Worm (Caenorhabditis elegans) whole organism, L1 larva: ENCODE measurements around the gene lgc-7.

Source experiments
- C04F5.9 ChIP-seq: sonication (generic microtip); optimal IDR thresholded peaks from 2 replicates; lab custom pipeline; 2016; ENCODE audit warnings: missing genetic modification characterization, missing compliant biosample characterization
- C16A3.4 ChIP-seq: fragments of 150-350 bp; optimal IDR thresholded peaks from 2 replicates; lab custom pipeline; 2014; ENCODE audit warnings: missing biosample characterization, missing genetic modification characterization
- C34B4.2 ChIP-seq: sonication (generic microtip); optimal IDR thresholded peaks from 2 replicates; lab custom pipeline; 2017; ENCODE audit warnings: mild to moderate bottlenecking, missing genetic modification characterization, missing compliant biosample characterization
- Y116A8C.19 ChIP-seq: sonication (generic microtip); optimal IDR thresholded peaks from 2 replicates; lab custom pipeline; 2016; ENCODE audit warnings: missing compliant biosample characterization, missing genetic modification characterization, borderline replicate concordance
- ama-1 ChIP-seq: fragments of 150-350 bp; optimal IDR thresholded peaks from 2 replicates; lab custom pipeline; 2014
- ceh-82 ChIP-seq, 3 experiments: fragments of 150-350 bp in 1 of 3; sonication (generic microtip) in 2 of 3; optimal IDR thresholded peaks; 2 replicates each; lab custom pipeline; 2014 to 2017; ENCODE audit warnings: missing biosample characterization in 3 of 3, missing genetic modification characterization in 3 of 3
- ceh-88 ChIP-seq: fragments of 200-800 bp; sonication (Bioruptor generic); IDR thresholded peaks from 2 replicates; pipeline ENCODE4 v1.3.6; 2022; ENCODE audit warnings: missing genetic modification characterization, missing compliant biosample characterization
- ces-1 ChIP-seq: fragments of 150-350 bp; optimal IDR thresholded peaks from 2 replicates; lab custom pipeline; 2014; ENCODE audit warnings: missing biosample characterization, missing genetic modification reagents, missing genetic modification characterization
- dsc-1 ChIP-seq: sonication (generic microtip); optimal IDR thresholded peaks from 2 replicates; lab custom pipeline; 2016; ENCODE audit warnings: mild to moderate bottlenecking, missing genetic modification characterization, missing compliant biosample characterization
- efl-1 ChIP-seq, 4 experiments: fragments of 150-350 bp; optimal IDR thresholded peaks in 3 of 4; peaks in 1 of 4; 1 replicate in 1 of 4; 2 replicates in 3 of 4; lab custom pipeline; 2014; ENCODE audit warnings: missing biosample characterization in 2 of 4, missing genetic modification characterization in 2 of 4, missing genetic modification reagents in 2 of 4
- efl-3 ChIP-seq: fragments of 200-800 bp; sonication (Bioruptor generic); optimal IDR thresholded peaks from 2 replicates; lab custom pipeline; 2018; ENCODE audit warnings: mild to moderate bottlenecking, missing genetic modification characterization, missing compliant biosample characterization
- egl-13 ChIP-seq: sonication (generic microtip); optimal IDR thresholded peaks from 2 replicates; lab custom pipeline; 2016; ENCODE audit warnings: missing genotype, missing genetic modification reagents, missing genetic modification characterization, missing compliant biosample characterization
- ets-5 ChIP-seq: fragments of 200-800 bp; sonication (Bioruptor generic); IDR thresholded peaks from 2 replicates; pipeline ENCODE4 v1.3.6; 2022; ENCODE audit warnings: missing genetic modification characterization, missing compliant biosample characterization
- fkh-10 ChIP-seq: sonication (generic microtip); optimal IDR thresholded peaks from 2 replicates; lab custom pipeline; 2017; ENCODE audit warnings: missing biosample characterization, missing genetic modification reagents, missing genetic modification characterization
- fkh-8 ChIP-seq: sonication (generic microtip); optimal IDR thresholded peaks from 2 replicates; lab custom pipeline; 2016; ENCODE audit warnings: mild to moderate bottlenecking, missing genetic modification characterization, missing compliant biosample characterization
- irx-1 ChIP-seq: sonication (generic microtip); optimal IDR thresholded peaks from 2 replicates; lab custom pipeline; 2016; ENCODE audit warnings: missing genetic modification characterization, missing compliant biosample characterization
- jun-1 ChIP-seq: fragments of 150-350 bp; optimal IDR thresholded peaks from 2 replicates; lab custom pipeline; 2014; ENCODE audit warnings: missing biosample characterization, missing genetic modification reagents, missing genetic modification characterization
- lin-14 ChIP-seq: fragments of 200-800 bp; sonication (Bioruptor generic); optimal IDR thresholded peaks from 2 replicates; lab custom pipeline; 2018; ENCODE audit warnings: mild to moderate bottlenecking, missing genetic modification characterization, moderate library complexity, missing compliant biosample characterization
- lin-15B ChIP-seq: fragments of 150-350 bp; sonication (generic microtip); optimal IDR thresholded peaks from 3 replicates; lab custom pipeline; 2014; ENCODE audit warnings: missing biosample characterization, missing genetic modification characterization
- lin-35 ChIP-seq, 2 experiments: fragments of 150-350 bp; optimal IDR thresholded peaks; 2 replicates each; lab custom pipeline; 2014; ENCODE audit warnings: missing biosample characterization in 2 of 2, missing genetic modification characterization in 2 of 2, missing genetic modification reagents in 2 of 2
- lsy-2 ChIP-seq, 2 experiments: fragments of 150-350 bp; optimal IDR thresholded peaks; 2 replicates each; lab custom pipeline; 2014; ENCODE audit warnings: missing biosample characterization in 2 of 2, missing genetic modification characterization in 2 of 2
- mep-1 ChIP-seq: fragments of 150-350 bp; optimal IDR thresholded peaks from 2 replicates; lab custom pipeline; 2014; ENCODE audit warnings: missing biosample characterization, missing genetic modification characterization
- nhr-20 ChIP-seq: sonication (generic microtip); optimal IDR thresholded peaks from 2 replicates; lab custom pipeline; 2016; ENCODE audit warnings: mild to moderate bottlenecking, missing genetic modification characterization, missing compliant biosample characterization
- nhr-71 ChIP-seq: sonication (generic microtip); optimal IDR thresholded peaks from 2 replicates; lab custom pipeline; 2016; ENCODE audit warnings: mild to moderate bottlenecking, missing genetic modification characterization, moderate library complexity, missing compliant biosample characterization
- nhr-76 ChIP-seq: sonication (generic microtip); optimal IDR thresholded peaks from 2 replicates; lab custom pipeline; 2017; ENCODE audit warnings: missing biosample characterization, missing genetic modification characterization
- rnt-1 ChIP-seq: sonication (generic microtip); optimal IDR thresholded peaks from 2 replicates; lab custom pipeline; 2016; ENCODE audit warnings: mild to moderate bottlenecking, missing genetic modification characterization, moderate library complexity, missing compliant biosample characterization
- skn-1 ChIP-seq: fragments of 150-350 bp; optimal IDR thresholded peaks from 2 replicates; lab custom pipeline; 2014; ENCODE audit warnings: missing biosample characterization, missing genetic modification characterization
- swsn-7 ChIP-seq: sonication (generic microtip); optimal IDR thresholded peaks from 2 replicates; lab custom pipeline; 2016; ENCODE audit warnings: missing genetic modification characterization, missing compliant biosample characterization
- tbx-2 ChIP-seq: sonication (generic microtip); optimal IDR thresholded peaks from 2 replicates; lab custom pipeline; 2016; ENCODE audit warnings: missing genetic modification characterization, missing compliant biosample characterization
- unc-98 ChIP-seq: fragments of 200-800 bp; sonication (Bioruptor generic); IDR thresholded peaks from 2 replicates; pipeline ENCODE4 v1.3.6; 2022; ENCODE audit warnings: missing genetic modification characterization, missing compliant biosample characterization
- vab-15 ChIP-seq: sonication (generic microtip); optimal IDR thresholded peaks from 2 replicates; lab custom pipeline; 2017; ENCODE audit warnings: missing genotype, mild to moderate bottlenecking, missing genetic modification characterization, missing compliant biosample characterization
- xbp-1 ChIP-seq: sonication (generic microtip); optimal IDR thresholded peaks from 2 replicates; lab custom pipeline; 2016; ENCODE audit warnings: missing genetic modification characterization, missing compliant biosample characterization
- ztf-4 ChIP-seq: fragments of 150-350 bp; optimal IDR thresholded peaks from 2 replicates; lab custom pipeline; 2014; ENCODE audit warnings: missing biosample characterization, missing genetic modification characterization

The lgc-7 gene

ce11 chrIV:14763348-14763747, 54.0 kb downstream of the lgc-7 start (continued):
- TF ChIP-seq tbx-2 (tag; lab: Kevin White, UChicago) (peak; percentile 61), lin-14 (peak; percentile 89), C16A3.4 (peak; percentile 51), swsn-7 (peak; percentile 57), dsc-1 (peak; percentile 39)

- TF ChIP-seq lin-14, result no peak
- TF ChIP-seq rnt-1 (tag; lab: Kevin White, UChicago), result peak; percentile 17
- no peak for TF ChIP-seq Y116A8C.19
- TF ChIP-seq fkh-8 (tag; lab: Kevin White, UChicago), result no peak
- TF ChIP-seq nhr-20, result no peak
- TF ChIP-seq fkh-10, result no peak
- no peak for TF ChIP-seq C34B4.2 (tag; lab: Kevin White, UChicago)
- TF ChIP-seq mep-1 (tag; lab: Kevin White, UChicago), result no peak
- no peak for TF ChIP-seq ces-1 (GFP tag; lab: Kevin White, UChicago)
- no peak for TF ChIP-seq unc-98 (GFP tag; lab: Robert Waterston, UW)
- TF ChIP-seq nhr-76 (tag; lab: Kevin White, UChicago), result no peak
- TF ChIP-seq ztf-4 (tag; lab: Kevin White, UChicago), result peak; percentile 38
- no peak for TF ChIP-seq lin-15B
- no peak for TF ChIP-seq egl-13 (tag; lab: Kevin White, UChicago)
- TF ChIP-seq efl-3 (GFP tag; lab: Kevin White, UChicago), result no peak
- no peak for TF ChIP-seq irx-1 (tag; lab: Kevin White, UChicago)
- TF ChIP-seq C04F5.9, result no peak
- no peak for TF ChIP-seq efl-1 (optimal IDR thresholded peaks at IDR 0.05; lab: Kevin White, UChicago)
- peak in 1 of 2 experiments; percentile 18 for TF ChIP-seq efl-1 (GFP tag; optimal IDR thresholded peaks at IDR 0.05 in 1 of 2; lab: Kevin White, UChicago)
- peak; percentile 79 for TF ChIP-seq ama-1 (lab: Kevin White, UChicago)
- TF ChIP-seq lin-35 (GFP tag; optimal IDR thresholded peaks at IDR 0.05; lab: Kevin White, UChicago), result no peak
- TF ChIP-seq nhr-71, result peak; percentile 45
- TF ChIP-seq ceh-82 (tag; optimal IDR thresholded peaks at IDR 0.05; lab: Kevin White, UChicago), result no peak
- no peak for TF ChIP-seq C16A3.4
- TF ChIP-seq xbp-1 (tag; lab: Kevin White, UChicago), result no peak
- TF ChIP-seq jun-1 (tag; lab: Kevin White, UChicago), result no peak
- TF ChIP-seq vab-15 (tag; lab: Kevin White, UChicago), result peak; percentile 46
- TF ChIP-seq lsy-2 (tag; optimal IDR thresholded peaks at IDR 0.05; lab: Kevin White, UChicago), result peak in 1 of 2 experiments; percentile 1
- 0 out of 2 replicates have a peak, but pooled peaks have one; percentile 33 for TF ChIP-seq ets-5 (GFP tag; lab: Robert Waterston, UW)
- TF ChIP-seq skn-1 (tag; lab: Kevin White, UChicago), result no peak
- TF ChIP-seq ceh-88, result peak; percentile 16; the same call in 1 of the 2 replicates
Measured at ce11 chrIV:14763938-14764718, 54.7 kb downstream of the lgc-7 start.
